Worm (Caenorhabditis elegans) whole organism, L3 larva: ENCODE measurements around the gene T06E4.5.

ENCODE experiments used
- nhr-77 ChIP-seq: fragments of 150-350 bp; optimal IDR thresholded peaks from 2 replicates; lab custom pipeline; 2014; ENCODE audit warnings: missing biosample characterization, missing genetic modification characterization
- unc-62 ChIP-seq: fragments of 150-350 bp; sonication (generic microtip); optimal IDR thresholded peaks from 4 replicates; lab custom pipeline; 2014; ENCODE audit warnings: missing biosample characterization, missing genetic modification reagents, missing genetic modification characterization
- zag-1 ChIP-seq: fragments of 150-350 bp; optimal IDR thresholded peaks from 2 replicates; lab custom pipeline; 2014; ENCODE audit warnings: missing biosample characterization, missing genetic modification characterization
- ztf-11 ChIP-seq: fragments of 150-350 bp; optimal IDR thresholded peaks from 2 replicates; lab custom pipeline; 2014; ENCODE audit warnings: missing biosample characterization, missing genetic modification characterization

DNA sequence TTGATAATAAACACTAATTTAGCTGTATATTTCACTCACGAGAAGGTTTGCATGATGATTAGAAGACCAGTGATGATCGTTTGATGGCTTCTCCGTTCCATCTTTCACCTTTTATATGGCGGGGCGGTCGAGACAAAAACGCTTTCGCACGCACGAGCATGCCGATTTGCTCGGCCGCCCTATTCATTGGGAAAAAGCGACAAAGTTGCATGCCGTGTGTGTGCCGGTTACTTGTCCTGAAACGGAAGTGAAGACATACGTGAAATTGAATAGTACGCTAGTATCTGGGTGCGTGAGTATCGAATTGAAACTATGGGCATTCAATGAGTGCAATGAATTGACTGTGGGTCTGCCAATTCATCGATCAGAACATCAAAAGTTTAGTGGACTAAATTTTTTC is 8.2 kb upstream of the T06E4.5 start, which contains the start of gene idpc-5:
- TF ChIP-seq ztf-11 (tag; lab: Kevin White, UChicago) (no peak), unc-62 (GFP tag; lab: Kevin White, UChicago) (no peak), nhr-77 (no peak), zag-1 (no peak)
